Worm (Caenorhabditis elegans) whole organism, young adult: Measurements from ENCODE around the gene pygl-1.

Source experiments
- B0261.1 ChIP-seq: sonication (generic microtip); optimal IDR thresholded peaks from 2 replicates; lab custom pipeline; 2016; ENCODE audit warnings: mild to moderate bottlenecking, missing genetic modification characterization, moderate library complexity, missing compliant biosample characterization
- F52B5.7 ChIP-seq: sonication (generic microtip); optimal IDR thresholded peaks from 2 replicates; lab custom pipeline; 2016; ENCODE audit warnings: mild to moderate bottlenecking, missing genetic modification characterization, missing compliant biosample characterization
- F57C9.4 ChIP-seq: sonication (generic microtip); optimal IDR thresholded peaks from 2 replicates; lab custom pipeline; 2017; ENCODE audit warnings: mild to moderate bottlenecking, missing genetic modification characterization, missing compliant biosample characterization
- T26A5.8 ChIP-seq: sonication (generic microtip); optimal IDR thresholded peaks from 2 replicates; lab custom pipeline; 2016; ENCODE audit warnings: missing genetic modification characterization, missing compliant biosample characterization
- Y56A3A.18 ChIP-seq: fragments of 200-800 bp; sonication (Bioruptor generic); IDR thresholded peaks from 2 replicates; pipeline ENCODE4 v1.3.6; 2022; ENCODE audit warnings: missing genetic modification reagents, missing genetic modification characterization, missing compliant biosample characterization
- Y67H2A.10 ChIP-seq: fragments of 200-800 bp; sonication (Bioruptor generic); conservative IDR thresholded peaks from 2 replicates; pipeline ENCODE4 v1.3.6; 2022; ENCODE audit warnings: missing genetic modification reagents, missing genetic modification characterization, missing compliant biosample characterization
- ama-1 ChIP-seq, 3 experiments: fragments of 150-350 bp in 1 of 3; sonication (generic microtip) in 2 of 3; optimal IDR thresholded peaks; 2 replicates each; lab custom pipeline; 2014 to 2018; ENCODE audit warnings: missing biosample characterization in 2 of 3, missing genetic modification characterization in 2 of 3, missing genetic modification reagents in 2 of 3
- aptf-3 ChIP-seq: fragments of 200-800 bp; sonication (Bioruptor generic); IDR thresholded peaks from 2 replicates; pipeline ENCODE4 v1.3.6; 2022; ENCODE audit warnings: missing genetic modification characterization, missing compliant biosample characterization
- atf-7 ChIP-seq: sonication (generic microtip); optimal IDR thresholded peaks from 2 replicates; lab custom pipeline; 2017; ENCODE audit warnings: mild to moderate bottlenecking, missing genetic modification characterization, missing compliant biosample characterization
- attf-5 ChIP-seq: fragments of 200-800 bp; sonication (Bioruptor generic); optimal IDR thresholded peaks from 2 replicates; lab custom pipeline; 2018; ENCODE audit warnings: mild to moderate bottlenecking, missing genetic modification characterization, missing compliant biosample characterization
- ceh-40 ChIP-seq: fragments of 200-800 bp; sonication (Bioruptor generic); IDR thresholded peaks from 2 replicates; pipeline ENCODE4 v1.3.6; 2022; ENCODE audit warnings: missing genetic modification characterization, missing compliant biosample characterization
- ceh-91 ChIP-seq: fragments of 200-800 bp; sonication (Bioruptor generic); IDR thresholded peaks from 2 replicates; pipeline ENCODE4 v1.3.6; 2022; ENCODE audit warnings: missing genetic modification reagents, missing genetic modification characterization, missing compliant biosample characterization
- die-1 ChIP-seq: sonication (generic microtip); optimal IDR thresholded peaks from 2 replicates; lab custom pipeline; 2016; ENCODE audit warnings: missing genotype, mild to moderate bottlenecking, missing genetic modification characterization, missing compliant biosample characterization
- dox-1 ChIP-seq: fragments of 200-800 bp; sonication (Bioruptor generic); IDR thresholded peaks from 2 replicates; pipeline ENCODE4 v1.3.6; 2022; ENCODE audit warnings: missing genetic modification reagents, missing genetic modification characterization, missing compliant biosample characterization
- dpff-1 ChIP-seq: sonication (generic microtip); optimal IDR thresholded peaks from 2 replicates; lab custom pipeline; 2017; ENCODE audit warnings: mild to moderate bottlenecking, missing genetic modification characterization, missing compliant biosample characterization
- egl-44 ChIP-seq: fragments of 200-800 bp; sonication (Bioruptor generic); IDR thresholded peaks from 2 replicates; pipeline ENCODE4 v1.3.6; 2022; ENCODE audit warnings: missing genetic modification reagents, missing genetic modification characterization, missing compliant biosample characterization
- egrh-3 ChIP-seq: fragments of 200-800 bp; sonication (Bioruptor generic); IDR thresholded peaks from 2 replicates; pipeline ENCODE4 v1.3.6; 2022; ENCODE audit warnings: missing genetic modification reagents, missing genetic modification characterization, missing compliant biosample characterization
- him-1 ChIP-seq: sonication (generic microtip); optimal IDR thresholded peaks from 2 replicates; lab custom pipeline; 2016; ENCODE audit warnings: missing genotype, missing genetic modification reagents, missing genetic modification characterization, missing compliant biosample characterization
- hlh-26 ChIP-seq: fragments of 200-800 bp; sonication (Bioruptor generic); conservative IDR thresholded peaks from 2 replicates; pipeline ENCODE4 v1.3.6; 2022; ENCODE audit warnings: missing genetic modification reagents, missing genetic modification characterization, missing compliant biosample characterization
- hmg-1.2 ChIP-seq: fragments of 200-800 bp; sonication (Bioruptor generic); IDR thresholded peaks from 2 replicates; pipeline ENCODE4 v1.3.6; 2022; ENCODE audit warnings: missing genetic modification reagents, missing genetic modification characterization, missing compliant biosample characterization
- lin-35 ChIP-seq, 3 experiments: fragments of 150-350 bp in 2 of 3; sonication (generic microtip) in 1 of 3; optimal IDR thresholded peaks; 2 replicates each; lab custom pipeline; 2014 to 2018; ENCODE audit warnings: missing biosample characterization in 3 of 3, missing genetic modification characterization in 3 of 3, missing genetic modification reagents in 3 of 3
- madf-3 ChIP-seq: fragments of 200-800 bp; sonication (Bioruptor generic); IDR thresholded peaks from 2 replicates; pipeline ENCODE4 v1.3.6; 2022; ENCODE audit warnings: missing genetic modification reagents, missing genetic modification characterization, missing compliant biosample characterization
- mel-28 ChIP-seq: sonication (generic microtip); optimal IDR thresholded peaks from 2 replicates; lab custom pipeline; 2016; ENCODE audit warnings: borderline replicate concordance, mild to moderate bottlenecking, missing genetic modification characterization, missing compliant biosample characterization
- nfyb-1 ChIP-seq: fragments of 200-800 bp; sonication (Bioruptor generic); IDR thresholded peaks from 2 replicates; pipeline ENCODE4 v1.3.6; 2022; ENCODE audit warnings: missing genetic modification reagents, missing genetic modification characterization, missing compliant biosample characterization
- nhr-27 ChIP-seq: fragments of 200-800 bp; sonication (Bioruptor generic); optimal IDR thresholded peaks from 2 replicates; lab custom pipeline; 2018; ENCODE audit warnings: mild to moderate bottlenecking, missing genetic modification characterization, moderate library complexity, missing compliant biosample characterization
- nhr-80 ChIP-seq: sonication (generic microtip); optimal IDR thresholded peaks from 2 replicates; lab custom pipeline; 2016; ENCODE audit warnings: missing genetic modification characterization, missing compliant biosample characterization
- nhr-90 ChIP-seq: sonication (generic microtip); optimal IDR thresholded peaks from 2 replicates; lab custom pipeline; 2016; ENCODE audit warnings: missing genotype, mild to moderate bottlenecking, missing genetic modification characterization, missing compliant biosample characterization
- pbrm-1 ChIP-seq: fragments of 200-800 bp; sonication (Bioruptor generic); IDR thresholded peaks from 2 replicates; pipeline ENCODE4 v1.3.6; 2022; ENCODE audit warnings: missing genetic modification reagents, missing genetic modification characterization, missing compliant biosample characterization
- pha-4 ChIP-seq: fragments of 150-350 bp; sonication (generic microtip); optimal IDR thresholded peaks from 2 replicates; lab custom pipeline; 2014; ENCODE audit warnings: missing biosample characterization, missing genetic modification reagents, missing genetic modification characterization
- rec-8 ChIP-seq, 2 experiments: sonication (generic microtip); optimal IDR thresholded peaks; 2 replicates each; lab custom pipeline; 2016; ENCODE audit warnings: mild to moderate bottlenecking in 2 of 2, missing genetic modification characterization in 2 of 2, missing genetic modification reagents in 2 of 2, missing genotype in 2 of 2, missing biosample characterization in 1 of 2, missing compliant biosample characterization in 1 of 2, moderate library complexity in 1 of 2
- snpc-4 ChIP-seq, 5 experiments: fragments of 150-350 bp in 1 of 5; sonication (generic microtip) in 4 of 5; optimal IDR thresholded peaks; 2 replicates each; lab custom pipeline; 2014 to 2018; ENCODE audit warnings: missing genetic modification characterization in 5 of 5, missing biosample characterization in 3 of 5, antibody characterized with exemption in 2 of 5, mild to moderate bottlenecking in 2 of 5, missing compliant biosample characterization in 2 of 5, missing genotype in 2 of 5, moderate library complexity in 2 of 5, missing genetic modification reagents in 1 of 5
- somi-1 ChIP-seq: fragments of 200-800 bp; sonication (Bioruptor generic); optimal IDR thresholded peaks from 2 replicates; lab custom pipeline; 2018; ENCODE audit warnings: mild to moderate bottlenecking, missing genetic modification characterization, missing compliant biosample characterization
- xnd-1 ChIP-seq: sonication (generic microtip); optimal IDR thresholded peaks from 2 replicates; lab custom pipeline; 2016; ENCODE audit warnings: missing genotype, missing genetic modification reagents, missing genetic modification characterization, missing compliant biosample characterization
- zim-3 ChIP-seq: sonication (generic microtip); optimal IDR thresholded peaks from 2 replicates; lab custom pipeline; 2017; ENCODE audit warnings: mild to moderate bottlenecking, missing genetic modification characterization, moderate library complexity, missing compliant biosample characterization
- ztf-28 ChIP-seq: fragments of 200-800 bp; sonication (Bioruptor generic); IDR thresholded peaks from 2 replicates; pipeline ENCODE4 v1.3.6; 2022; ENCODE audit warnings: missing genetic modification reagents, missing genetic modification characterization, missing compliant biosample characterization
- ztf-3 ChIP-seq: fragments of 200-800 bp; sonication (Bioruptor generic); optimal IDR thresholded peaks from 2 replicates; lab custom pipeline; 2018; ENCODE audit warnings: mild to moderate bottlenecking, missing genetic modification characterization, missing compliant biosample characterization

The pygl-1 gene

DNA sequence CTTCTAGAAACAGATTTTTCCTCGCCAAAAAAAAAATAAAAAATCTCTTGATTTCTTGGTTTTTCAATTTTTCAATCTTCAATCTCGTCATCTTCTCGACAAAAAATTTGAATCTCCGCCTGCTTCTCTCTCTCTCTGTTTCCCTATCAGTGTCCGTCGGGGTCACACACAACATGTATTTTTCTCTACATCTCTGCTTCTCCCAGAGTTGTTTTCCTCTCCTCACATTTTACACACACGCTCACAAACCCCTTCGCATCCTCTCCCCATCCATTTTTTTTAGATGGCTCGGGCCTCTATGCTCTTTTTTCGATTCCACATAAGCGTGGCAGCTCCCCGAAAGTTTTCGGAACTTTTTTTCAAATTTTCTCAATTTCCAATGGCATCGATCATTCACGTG, 972 bp downstream of the pygl-1 start (continued):
- TF ChIP-seq egrh-3 (GFP tag; lab: Robert Waterston, UW): no peak
- TF ChIP-seq nhr-27 (tag; lab: Kevin White, UChicago): no peak
- no peak for TF ChIP-seq F57C9.4 (tag; lab: Kevin White, UChicago)
- no peak for TF ChIP-seq ztf-28 (GFP tag; lab: Robert Waterston, UW)
- no peak for TF ChIP-seq aptf-3 (GFP tag; lab: Robert Waterston, UW)
- no peak for TF ChIP-seq rec-8 (tag; optimal IDR thresholded peaks at IDR 0.05; lab: Kevin White, UChicago)
- no peak for TF ChIP-seq ceh-40
- no peak for TF ChIP-seq nfyb-1 (GFP tag; lab: Robert Waterston, UW)
- no peak for TF ChIP-seq T26A5.8 (tag; lab: Kevin White, UChicago)
- no peak for TF ChIP-seq pha-4 (tag; lab: Kevin White, UChicago)
- TF ChIP-seq Y67H2A.10 (GFP tag; lab: Robert Waterston, UW): no peak
- TF ChIP-seq ceh-91: no peak
- TF ChIP-seq somi-1: peak; percentile 31
- TF ChIP-seq B0261.1 (tag; lab: Kevin White, UChicago): no peak
- TF ChIP-seq him-1: no peak
- TF ChIP-seq lin-35 (GFP tag; optimal IDR thresholded peaks at IDR 0.05; lab: Kevin White, UChicago): no peak
- TF ChIP-seq snpc-4 (GFP tag; optimal IDR thresholded peaks at IDR 0.05; lab: Kevin White, UChicago): no peak
- peak in 1 of 4 experiments; percentile 5 for TF ChIP-seq snpc-4 (tag; optimal IDR thresholded peaks at IDR 0.05; lab: Kevin White, UChicago)
- TF ChIP-seq mel-28 (tag; lab: Kevin White, UChicago): no peak
- TF ChIP-seq F52B5.7 (tag; lab: Kevin White, UChicago): no peak
- no peak for TF ChIP-seq dox-1
- peak; percentile 12 for TF ChIP-seq atf-7 (tag; lab: Kevin White, UChicago)
- TF ChIP-seq dpff-1 (tag; lab: Kevin White, UChicago): no peak
- TF ChIP-seq ama-1 (optimal IDR thresholded peaks at IDR 0.05; lab: Kevin White, UChicago): peak; percentile 49
- TF ChIP-seq ama-1 (GFP tag; optimal IDR thresholded peaks at IDR 0.05; lab: Kevin White, UChicago): no peak
- TF ChIP-seq die-1 (tag; lab: Kevin White, UChicago): no peak
- no peak for TF ChIP-seq pbrm-1 (GFP tag; lab: Robert Waterston, UW)
- peak; percentile 58 for TF ChIP-seq nhr-80 (tag; lab: Kevin White, UChicago)
- TF ChIP-seq, all 124 proteins: peak for 10

DNA sequence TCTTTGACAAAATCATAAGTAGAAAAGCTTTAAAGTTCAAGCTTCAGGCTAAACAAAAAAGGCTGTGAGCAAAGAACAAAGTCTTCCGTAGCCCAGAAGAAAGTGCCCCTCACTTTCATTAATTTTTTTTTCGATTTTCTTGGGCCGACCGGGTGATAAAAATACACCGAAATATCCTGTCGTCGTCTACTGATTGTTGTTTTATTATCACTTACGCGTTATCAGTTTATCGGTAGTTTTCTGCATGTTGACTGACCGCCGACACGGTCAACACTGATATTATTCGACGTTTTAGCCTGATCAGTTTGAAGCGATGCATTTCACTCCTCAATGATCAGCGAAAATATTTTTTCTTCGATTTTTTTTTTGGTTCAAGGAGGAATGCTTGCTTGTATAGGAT, 1.6 kb downstream of the pygl-1 start:
- TF ChIP-seq ztf-3 (no peak), rec-8 (tag; optimal IDR thresholded peaks at IDR 0.05; lab: Kevin White, UChicago) (no peak), F52B5.7 (tag; lab: Kevin White, UChicago) (no peak), Y56A3A.18 (GFP tag; lab: Robert Waterston, UW) (peak; percentile 23; the same call in 1 of the 2 replicates), xnd-1 (no peak), nhr-90 (tag; lab: Kevin White, UChicago) (no peak), egl-44 (GFP tag; lab: Robert Waterston, UW) (no peak), madf-3 (GFP tag; lab: Robert Waterston, UW) (0 out of 2 replicates have a peak, but pooled peaks have one; percentile 9), hmg-1.2 (no peak)

- no peak for TF ChIP-seq hlh-26 (GFP tag; lab: Robert Waterston, UW)
- TF ChIP-seq attf-5 (GFP tag; lab: Kevin White, UChicago): peak; percentile 2
- no peak for TF ChIP-seq zim-3 (tag; lab: Kevin White, UChicago)
These were observed 2.2 kb downstream of the pygl-1 start for ce11 chrV:3581034-3581433.
